Worm (Caenorhabditis elegans) whole organism, mixed stage, embryonic: ENCODE measurements around the gene F30B5.11.

Experiments
- M03D4.4 ChIP-seq: sonication (generic microtip); optimal IDR thresholded peaks from 2 replicates; lab custom pipeline; 2017; ENCODE audit warnings: mild to moderate bottlenecking, missing genetic modification characterization, missing compliant biosample characterization
- bed-3 ChIP-seq: fragments of 200-800 bp; sonication (Bioruptor generic); optimal IDR thresholded peaks from 3 replicates; lab custom pipeline; 2018; ENCODE audit warnings: mild to moderate bottlenecking, missing genetic modification characterization, moderate library complexity, missing compliant biosample characterization
- ceh-39 ChIP-seq: fragments of 150-350 bp; optimal IDR thresholded peaks from 2 replicates; lab custom pipeline; 2014; ENCODE audit warnings: missing biosample characterization, missing genetic modification characterization
- ceh-43 ChIP-seq: fragments of 200-800 bp; sonication (Bioruptor generic); optimal IDR thresholded peaks from 2 replicates; lab custom pipeline; 2018; ENCODE audit warnings: mild to moderate bottlenecking, missing genetic modification characterization, moderate library complexity, missing compliant biosample characterization
- ceh-83 ChIP-seq: fragments of 200-800 bp; sonication (Bioruptor generic); optimal IDR thresholded peaks from 2 replicates; lab custom pipeline; 2018; ENCODE audit warnings: mild to moderate bottlenecking, missing genetic modification characterization, missing compliant biosample characterization
- cnd-1 ChIP-seq: fragments of 200-800 bp; sonication (Bioruptor generic); optimal IDR thresholded peaks from 2 replicates; lab custom pipeline; 2018; ENCODE audit warnings: mild to moderate bottlenecking, missing genetic modification characterization, missing compliant biosample characterization
- drap-1 ChIP-seq: fragments of 200-800 bp; sonication (Bioruptor generic); optimal IDR thresholded peaks from 3 replicates; lab custom pipeline; 2018; ENCODE audit warnings: mild to moderate bottlenecking, missing genetic modification characterization, missing compliant biosample characterization
- elt-1 ChIP-seq: sonication (generic microtip); optimal IDR thresholded peaks from 2 replicates; lab custom pipeline; 2017; ENCODE audit warnings: missing genetic modification characterization, mild to moderate bottlenecking, missing compliant biosample characterization, antibody characterized with exemption, moderate library complexity, borderline replicate concordance; ENCODE audit not compliant: insufficient read depth
- elt-3 ChIP-seq: fragments of 150-350 bp; optimal IDR thresholded peaks from 2 replicates; lab custom pipeline; 2014; ENCODE audit warnings: missing biosample characterization, missing genetic modification characterization
- flh-1 ChIP-seq: fragments of 200-800 bp; sonication (Bioruptor generic); optimal IDR thresholded peaks from 2 replicates; lab custom pipeline; 2018; ENCODE audit warnings: mild to moderate bottlenecking, missing genetic modification characterization, moderate library complexity, missing compliant biosample characterization
- ham-2 ChIP-seq: fragments of 200-800 bp; sonication (Bioruptor generic); optimal IDR thresholded peaks from 2 replicates; lab custom pipeline; 2018; ENCODE audit warnings: mild to moderate bottlenecking, missing genetic modification characterization, missing compliant biosample characterization
- hlh-1 ChIP-seq: fragments of 150-350 bp; optimal IDR thresholded peaks from 2 replicates; lab custom pipeline; 2014; ENCODE audit warnings: missing biosample characterization, missing genetic modification reagents, missing genetic modification characterization
- lsy-2 ChIP-seq: fragments of 150-350 bp; optimal IDR thresholded peaks from 2 replicates; lab custom pipeline; 2014; ENCODE audit warnings: missing biosample characterization, missing genetic modification characterization
- mab-5 ChIP-seq: fragments of 150-350 bp; optimal IDR thresholded peaks from 2 replicates; lab custom pipeline; 2014; ENCODE audit warnings: missing biosample characterization, missing genetic modification characterization
- mep-1 ChIP-seq: fragments of 150-350 bp; optimal IDR thresholded peaks from 2 replicates; lab custom pipeline; 2017; ENCODE audit warnings: missing biosample characterization, missing genetic modification reagents, missing genetic modification characterization, inconsistent platforms
- mls-2 ChIP-seq: sonication (generic microtip); optimal IDR thresholded peaks from 2 replicates; lab custom pipeline; 2016; ENCODE audit warnings: mild to moderate bottlenecking, missing genetic modification characterization, moderate library complexity, missing compliant biosample characterization
- nhr-12 ChIP-seq: fragments of 150-350 bp; optimal IDR thresholded peaks from 2 replicates; lab custom pipeline; 2014; ENCODE audit warnings: missing biosample characterization, missing genetic modification characterization
- nhr-2 ChIP-seq: fragments of 150-350 bp; optimal IDR thresholded peaks from 2 replicates; lab custom pipeline; 2014; ENCODE audit warnings: missing biosample characterization, missing genetic modification characterization
- nhr-237 ChIP-seq: fragments of 150-350 bp; optimal IDR thresholded peaks from 2 replicates; lab custom pipeline; 2014; ENCODE audit warnings: missing biosample characterization, missing genetic modification characterization
- nhr-28 ChIP-seq: fragments of 150-350 bp; optimal IDR thresholded peaks from 2 replicates; lab custom pipeline; 2014; ENCODE audit warnings: missing biosample characterization, missing genetic modification characterization
- nhr-76 ChIP-seq: sonication (generic microtip); optimal IDR thresholded peaks from 2 replicates; lab custom pipeline; 2017; ENCODE audit warnings: missing biosample characterization, missing genetic modification characterization
- pha-4 ChIP-seq: fragments of 150-350 bp; optimal IDR thresholded peaks from 2 replicates; lab custom pipeline; 2018; ENCODE audit warnings: missing biosample characterization, missing genetic modification reagents, missing genetic modification characterization
- sem-2 ChIP-seq: fragments of 200-800 bp; sonication (Bioruptor generic); optimal IDR thresholded peaks from 2 replicates; lab custom pipeline; 2018; ENCODE audit warnings: mild to moderate bottlenecking, missing genetic modification characterization, missing compliant biosample characterization
- snpc-4 ChIP-seq: fragments of 150-350 bp; optimal IDR thresholded peaks from 2 replicates; lab custom pipeline; 2014; ENCODE audit warnings: missing biosample characterization, missing genetic modification characterization
- sptf-1 ChIP-seq: sonication (generic microtip); optimal IDR thresholded peaks from 2 replicates; lab custom pipeline; 2017; ENCODE audit warnings: mild to moderate bottlenecking, missing genetic modification characterization, moderate library complexity, missing compliant biosample characterization
- tbx-8 ChIP-seq: fragments of 200-800 bp; sonication (Bioruptor generic); optimal IDR thresholded peaks from 2 replicates; lab custom pipeline; 2018; ENCODE audit warnings: mild to moderate bottlenecking, missing genetic modification characterization, moderate library complexity, missing compliant biosample characterization
- unc-120 ChIP-seq: sonication (generic microtip); optimal IDR thresholded peaks from 2 replicates; lab custom pipeline; 2017; ENCODE audit warnings: missing genetic modification characterization, missing compliant biosample characterization; ENCODE audit not compliant: poor library complexity, severe bottlenecking
- unc-62 ChIP-seq: fragments of 150-350 bp; optimal IDR thresholded peaks from 2 replicates; lab custom pipeline; 2014; ENCODE audit warnings: missing biosample characterization, missing genetic modification reagents, missing genetic modification characterization
- zip-8 ChIP-seq: fragments of 150-350 bp; optimal IDR thresholded peaks from 2 replicates; lab custom pipeline; 2014; ENCODE audit warnings: missing biosample characterization, missing genetic modification characterization
- ztf-11 ChIP-seq: fragments of 150-350 bp; optimal IDR thresholded peaks from 2 replicates; lab custom pipeline; 2014; ENCODE audit warnings: missing biosample characterization, missing genetic modification characterization

F30B5.11 gene

ce11 chrIV:4219983-4220382, at the start of gene F30B5.11:
TSS of gene F30B5.11 (minus strand) at chrIV:4220083.
- TF ChIP-seq ham-2 (GFP tag; lab: Kevin White, UChicago) = no peak
- TF ChIP-seq mls-2 (tag; lab: Kevin White, UChicago) = no peak
- no peak for TF ChIP-seq sptf-1 (tag; lab: Kevin White, UChicago)
- TF ChIP-seq elt-3 (tag; lab: Kevin White, UChicago) = no peak
- no peak for TF ChIP-seq nhr-2 (tag; lab: Kevin White, UChicago)

- TF ChIP-seq tbx-8 = no peak
- no peak for TF ChIP-seq flh-1 (GFP tag; lab: Kevin White, UChicago)
- TF ChIP-seq ceh-43 = no peak
- TF ChIP-seq drap-1 (GFP tag; lab: Kevin White, UChicago) = no peak
- no peak for TF ChIP-seq M03D4.4 (tag; lab: Kevin White, UChicago)
Measured at ce11 chrIV:4269308-4269707, 49.4 kb upstream of the F30B5.11 start, which contains the start of gene F36A4.3. TSS of gene F36A4.3 (plus strand) at chrIV:4269608.

- TF ChIP-seq ztf-11 (tag; lab: Kevin White, UChicago) (no peak), snpc-4 (tag; lab: Kevin White, UChicago) (no peak), nhr-12 (tag; lab: Kevin White, UChicago) (no peak), tbx-8 (no peak), nhr-2 (tag; lab: Kevin White, UChicago) (no peak), pha-4 (tag; lab: Kevin White, UChicago) (no peak), nhr-76 (tag; lab: Kevin White, UChicago) (no peak), mab-5 (tag; lab: Kevin White, UChicago) (no peak), elt-1 (tag; lab: Kevin White, UChicago) (no peak), nhr-237 (tag; lab: Kevin White, UChicago) (no peak)
- TF ChIP-seq, all 35 proteins: peak for 0
Measured at ce11 chrIV:4267320-4267719, 47.4 kb upstream of the F30B5.11 start, which contains the start of gene F36A4.4. TSS of gene F36A4.4 (plus strand) at chrIV:4267620.

ce11 chrIV:4265951-4266350, 46.1 kb upstream of the F30B5.11 start:
- TF ChIP-seq hlh-1 (tag; lab: Kevin White, UChicago) = no peak
- no peak for TF ChIP-seq ceh-39 (tag; lab: Kevin White, UChicago)
- TF ChIP-seq unc-62 (GFP tag; lab: Kevin White, UChicago) = no peak
- TF ChIP-seq ham-2 (GFP tag; lab: Kevin White, UChicago) = no peak
- no peak for TF ChIP-seq bed-3
- no peak for TF ChIP-seq tbx-8
- TF ChIP-seq pha-4 (tag; lab: Kevin White, UChicago) = no peak
- no peak for TF ChIP-seq lsy-2
- TF ChIP-seq nhr-28 (tag; lab: Kevin White, UChicago) = no peak
- TF ChIP-seq nhr-2 (tag; lab: Kevin White, UChicago) = no peak
- TF ChIP-seq ceh-83 (GFP tag; lab: Kevin White, UChicago) = no peak
- TF ChIP-seq elt-3 (tag; lab: Kevin White, UChicago) = no peak
- no peak for TF ChIP-seq nhr-76 (tag; lab: Kevin White, UChicago)
- TF ChIP-seq sptf-1 (tag; lab: Kevin White, UChicago) = no peak
- TF ChIP-seq zip-8 (tag; lab: Kevin White, UChicago) = no peak
- no peak for TF ChIP-seq M03D4.4 (tag; lab: Kevin White, UChicago)
- TF ChIP-seq elt-1 (tag; lab: Kevin White, UChicago) = no peak
- no peak for TF ChIP-seq mls-2 (tag; lab: Kevin White, UChicago)
- no peak for TF ChIP-seq mep-1 (tag; lab: Kevin White, UChicago)
- no peak for TF ChIP-seq sem-2

ce11 chrIV:4265224-4265623, 45.3 kb upstream of the F30B5.11 start, which contains the start of gene F36A4.5:
TSS of gene F36A4.5 (plus strand) at chrIV:4265524.
- TF ChIP-seq nhr-28 (tag; lab: Kevin White, UChicago) = no peak
- no peak for TF ChIP-seq sptf-1 (tag; lab: Kevin White, UChicago)
- TF ChIP-seq unc-120 (tag; lab: Kevin White, UChicago) = no peak
- no peak for TF ChIP-seq bed-3
- TF ChIP-seq tbx-8 = no peak

ce11 chrIV:4264649-4265048, 44.8 kb upstream of the F30B5.11 start:
- TF ChIP-seq mep-1 (tag; lab: Kevin White, UChicago) (no peak), drap-1 (GFP tag; lab: Kevin White, UChicago) (no peak), nhr-2 (tag; lab: Kevin White, UChicago) (no peak), elt-1 (tag; lab: Kevin White, UChicago) (no peak), sem-2 (no peak), cnd-1 (tag; lab: Kevin White, UChicago) (no peak), pha-4 (tag; lab: Kevin White, UChicago) (no peak), nhr-237 (tag; lab: Kevin White, UChicago) (no peak), ztf-11 (tag; lab: Kevin White, UChicago) (no peak), snpc-4 (tag; lab: Kevin White, UChicago) (no peak), tbx-8 (no peak), lsy-2 (no peak)
